Worm (Caenorhabditis elegans): Measurements from ENCODE around the gene Y39B6A.3.

DNA sequence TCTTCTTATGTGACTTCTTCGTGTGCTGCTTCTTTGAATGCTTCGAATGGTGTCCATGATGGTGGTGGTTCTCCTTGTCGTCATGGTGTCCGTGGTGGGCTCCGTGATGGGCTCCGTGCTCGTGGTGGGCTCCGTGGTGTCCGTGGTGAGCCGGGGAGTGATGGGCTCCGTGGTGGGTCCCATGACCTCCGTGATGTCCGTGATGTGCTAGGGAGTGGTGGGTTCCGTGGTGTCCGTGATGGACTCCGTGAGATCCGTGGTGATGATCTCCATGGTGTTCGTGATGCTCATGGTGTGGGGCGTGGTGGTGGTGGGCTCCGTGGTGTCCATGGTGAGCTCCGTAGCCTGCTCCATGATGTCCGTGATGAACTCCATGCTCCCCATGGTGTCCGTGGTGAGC lies 11.4 kb upstream of the Y39B6A.3 start:
- no peak for TF ChIP-seq pha-2 (tag; optimal IDR thresholded peaks at IDR 0.05)
- TF ChIP-seq rnt-1 (tag; optimal IDR thresholded peaks at IDR 0.05): no peak
- no peak for TF ChIP-seq ceh-14 (tag; optimal IDR thresholded peaks at IDR 0.05)
- TF ChIP-seq sox-2 (GFP tag; IDR thresholded peaks at IDR 0.05): no peak
- no peak for TF ChIP-seq pat-9 (tag; optimal IDR thresholded peaks at IDR 0.05)
- TF ChIP-seq nfya-1 (tag; optimal IDR thresholded peaks at IDR 0.05): no peak
- TF ChIP-seq elt-2 (tag; optimal IDR thresholded peaks at IDR 0.05): no peak
- TF ChIP-seq nhr-11 (tag; optimal IDR thresholded peaks at IDR 0.05): no peak
- no peak for TF ChIP-seq madf-2 (tag; optimal IDR thresholded peaks at IDR 0.05)
- no peak for TF ChIP-seq unc-86 (tag; optimal IDR thresholded peaks at IDR 0.05)
- no peak for TF ChIP-seq pag-3 (tag; optimal IDR thresholded peaks at IDR 0.05; ENCODE audit: borderline replicate concordance)
